Fruit fly (Drosophila melanogaster): Measurements from ENCODE around the gene CG3061.

CG3061 gene

dm6 chr3R:14028873-14029369 is 3.2 kb upstream of the CG3061 start, which contains the start of gene Cyp6d5 (continued):
- no peak for TF ChIP-seq hbn (GFP tag; IDR thresholded peaks at IDR 0.05; ENCODE audit: partially characterized antibody)
- no peak for TF ChIP-seq prd (optimal IDR thresholded peaks at IDR 0.05)
- TF ChIP-seq prd (GFP tag; IDR thresholded peaks at IDR 0.05): no peak
- no peak for TF ChIP-seq so (GFP tag; IDR thresholded peaks at IDR 0.05)
- no peak for TF ChIP-seq pita (GFP tag; optimal IDR thresholded peaks at IDR 0.05)
- TF ChIP-seq Adf1 (GFP tag; IDR thresholded peaks at IDR 0.05): no peak
- TF ChIP-seq CG13424 (tag; optimal IDR thresholded peaks at IDR 0.05): no peak
- TF ChIP-seq onecut (GFP tag; IDR thresholded peaks at IDR 0.05): no peak
- TF ChIP-seq CG10209 (GFP tag; optimal IDR thresholded peaks at IDR 0.05): no peak
- TF ChIP-seq Scr (GFP tag; IDR thresholded peaks at IDR 0.05; ENCODE audit: partially characterized antibody): no peak
- no peak for TF ChIP-seq wor (GFP tag; IDR thresholded peaks at IDR 0.05)
- no peak for TF ChIP-seq Aef1 (GFP tag; IDR thresholded peaks at IDR 0.05)
- no peak for TF ChIP-seq CG9215 (GFP tag; IDR thresholded peaks at IDR 0.05)
- TF ChIP-seq Hsf (GFP tag; optimal IDR thresholded peaks at IDR 0.05): no peak
- TF ChIP-seq CG9797 (GFP tag; optimal IDR thresholded peaks at IDR 0.05): no peak
- no peak for TF ChIP-seq Awh (GFP tag; IDR thresholded peaks at IDR 0.05)
- peak; percentile 44 for TF ChIP-seq BtbVII (GFP tag; optimal IDR thresholded peaks at IDR 0.05)
- TF ChIP-seq ATbp (GFP tag; optimal IDR thresholded peaks at IDR 0.05): peak; percentile 3
- no peak for TF ChIP-seq ash1 (GFP tag; optimal IDR thresholded peaks at IDR 0.05)
- TF ChIP-seq Usf (GFP tag; optimal IDR thresholded peaks at IDR 0.05): no peak
- TF ChIP-seq CG2678 (tag; optimal IDR thresholded peaks at IDR 0.05): peak; percentile 2
- no peak for TF ChIP-seq HmgD (GFP tag; optimal IDR thresholded peaks at IDR 0.05)
- TF ChIP-seq gt (GFP tag; IDR thresholded peaks at IDR 0.05): no peak
- TF ChIP-seq CG1647 (GFP tag; optimal IDR thresholded peaks at IDR 0.05): no peak
- no peak for TF ChIP-seq CG6654 (GFP tag; optimal IDR thresholded peaks at IDR 0.05)
- no peak for TF ChIP-seq CG14441 (GFP tag; IDR thresholded peaks at IDR 0.05)
- TF ChIP-seq CG10366 (GFP tag; IDR thresholded peaks at IDR 0.05): no peak
- TF ChIP-seq CG2202 (tag; optimal IDR thresholded peaks at IDR 0.05): no peak

DNA sequence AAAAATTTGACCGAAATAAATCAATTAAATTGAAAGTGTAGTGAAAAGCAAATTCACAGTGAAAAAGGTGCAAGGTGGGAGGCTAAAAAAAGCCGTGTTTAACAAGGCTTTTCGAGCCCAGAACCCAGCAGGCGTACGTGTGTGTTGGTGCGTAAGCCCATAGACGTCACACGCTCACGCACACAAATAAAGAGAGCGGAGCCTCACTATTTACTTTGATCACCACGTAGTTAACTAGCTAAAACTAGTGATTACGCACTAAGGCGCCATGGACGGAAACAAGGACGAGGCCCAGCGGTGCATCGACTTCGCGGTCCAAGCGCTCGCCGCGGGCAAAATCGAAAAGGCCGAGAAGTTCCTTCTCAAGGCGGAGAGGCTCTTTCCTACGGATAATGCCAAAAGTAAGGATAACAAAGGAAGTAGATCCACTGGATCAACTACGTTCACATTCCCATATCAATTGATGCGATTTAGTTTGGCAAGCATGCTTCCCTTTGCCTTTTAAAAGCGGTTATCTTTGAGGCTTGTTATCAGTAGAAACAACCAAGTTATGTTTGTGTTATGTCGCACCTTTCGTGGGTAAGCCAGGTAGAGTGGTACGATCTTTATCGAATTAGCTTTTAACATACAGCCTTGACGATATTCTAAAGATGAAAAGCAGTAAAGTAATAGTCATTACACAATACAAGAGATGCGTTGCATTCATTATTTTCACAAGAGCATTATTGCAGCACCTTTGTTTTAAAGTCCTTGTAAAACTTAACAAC is 434 bp downstream of the CG3061 start:
- no peak for TF ChIP-seq Ets97D (GFP tag; optimal IDR thresholded peaks at IDR 0.05)
- 0 out of 2 replicates have a peak, but pooled peaks have one; percentile 28 for TF ChIP-seq onecut (GFP tag; IDR thresholded peaks at IDR 0.05)
- no peak for TF ChIP-seq Awh (GFP tag; IDR thresholded peaks at IDR 0.05)
- TF ChIP-seq sug (tag; optimal IDR thresholded peaks at IDR 0.05): peak; percentile 47
- TF ChIP-seq grn (GFP tag; optimal IDR thresholded peaks at IDR 0.05): peak; percentile 88
- TF ChIP-seq sna (GFP tag; IDR thresholded peaks at IDR 0.05; ENCODE audit: partially characterized antibody): peak; percentile 18; the same call in 1 of the 2 replicates
- peak; percentile 21 for TF ChIP-seq CG9727 (GFP tag; optimal IDR thresholded peaks at IDR 0.05)
- TF ChIP-seq mirr (GFP tag; optimal IDR thresholded peaks at IDR 0.05): peak; percentile 56
- TF ChIP-seq cg (GFP tag; optimal IDR thresholded peaks at IDR 0.05): peak; percentile 27
- peak; percentile 95 for TF ChIP-seq MESR4 (GFP tag; optimal IDR thresholded peaks at IDR 0.05)
- no peak for TF ChIP-seq Fer2 (tag; optimal IDR thresholded peaks at IDR 0.05)
- peak; percentile 32 for TF ChIP-seq CG34376 (GFP tag; optimal IDR thresholded peaks at IDR 0.05)
- TF ChIP-seq chinmo (GFP tag; IDR thresholded peaks at IDR 0.05; ENCODE audit: partially characterized antibody): 0 out of 4 replicates have a peak, but pooled peaks have one; percentile 56
- no peak for TF ChIP-seq Side (GFP tag; optimal IDR thresholded peaks at IDR 0.05)
- TF ChIP-seq CG16863 (GFP tag; optimal IDR thresholded peaks at IDR 0.05): no peak
- peak; percentile 41 for TF ChIP-seq exex (tag; optimal IDR thresholded peaks at IDR 0.05)
- TF ChIP-seq Pdp1 (GFP tag; optimal IDR thresholded peaks at IDR 0.05): peak in 1 of 2 experiments; percentile 18
- peak; percentile 3 for TF ChIP-seq trem (tag; optimal IDR thresholded peaks at IDR 0.05)
- TF ChIP-seq CG15479 (GFP tag; optimal IDR thresholded peaks at IDR 0.05): peak; percentile 40
- TF ChIP-seq CG7271 (tag; optimal IDR thresholded peaks at IDR 0.05): no peak
- 0 out of 3 replicates have a peak, but pooled peaks have one; percentile 7 for TF ChIP-seq otp (GFP tag; IDR thresholded peaks at IDR 0.05)
- no peak for TF ChIP-seq Dref (GFP tag; IDR thresholded peaks at IDR 0.05)
- no peak for TF ChIP-seq fd3F (GFP tag; optimal IDR thresholded peaks at IDR 0.05)
